Worm (Caenorhabditis elegans) whole organism, L4/young adult: Measurements from ENCODE around the gene ZC21.10.

Experiments
- W03F9.2 ChIP-seq: fragments of 150-350 bp; optimal IDR thresholded peaks from 2 replicates; lab custom pipeline; 2014; ENCODE audit warnings: missing biosample characterization, missing genetic modification characterization
- dao-5 ChIP-seq: sonication (generic microtip); optimal IDR thresholded peaks from 2 replicates; lab custom pipeline; 2016; ENCODE audit warnings: missing genotype, missing genetic modification characterization, moderate library complexity, missing compliant biosample characterization
- him-1 ChIP-seq: sonication (generic microtip); optimal IDR thresholded peaks from 2 replicates; lab custom pipeline; 2016; ENCODE audit warnings: missing genotype, missing genetic modification reagents, missing genetic modification characterization, missing compliant biosample characterization

ZC21.10 gene

DNA sequence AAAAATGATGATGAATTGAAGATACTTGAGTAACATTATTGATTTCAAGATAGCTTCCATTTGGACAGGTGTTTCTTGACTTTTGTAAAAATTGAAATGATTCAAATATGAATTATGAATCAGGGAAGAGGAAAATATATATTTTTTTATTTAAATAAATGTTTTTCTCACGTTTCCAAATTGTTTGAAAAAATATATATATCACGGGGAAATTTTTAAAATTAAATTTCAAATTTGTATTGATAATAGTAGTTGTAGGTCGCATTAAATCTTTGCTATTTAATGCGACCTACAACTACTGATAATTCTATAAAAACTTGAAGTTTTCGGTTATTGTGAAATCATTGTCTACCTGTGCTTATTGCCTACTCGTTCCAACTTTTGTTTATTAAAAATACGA lies 10.0 kb upstream of the ZC21.10 start, which contains the start of gene ZC21.8:
ZC21.8 (minus strand) TSS at position 101 of the 400 bp plus-strand sequence.
- TF ChIP-seq him-1 (tag; lab: Kevin White, UChicago) (no peak), W03F9.2 (tag; lab: Kevin White, UChicago) (no peak), dao-5 (no peak)

DNA sequence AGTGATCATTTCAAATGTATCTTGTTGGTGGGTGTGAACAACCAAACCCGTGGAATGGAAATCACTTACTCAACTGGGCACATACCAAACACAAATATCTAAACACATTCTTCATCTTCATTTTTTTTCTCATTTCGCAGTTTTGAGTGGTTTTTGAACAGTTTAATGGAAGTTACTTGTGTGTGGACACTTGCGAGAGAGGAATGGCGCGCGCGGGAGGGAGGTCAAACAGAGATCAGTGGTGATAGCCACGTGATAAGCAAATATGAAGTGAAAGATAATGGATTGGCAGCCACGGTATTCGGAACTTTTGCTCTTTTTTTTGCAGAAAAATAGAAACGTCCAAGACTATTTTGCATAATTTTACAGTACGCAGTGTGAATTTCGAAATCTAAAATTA lies 9.3 kb upstream of the ZC21.10 start:
- TF ChIP-seq W03F9.2 (tag; lab: Kevin White, UChicago) (no peak), dao-5 (no peak), him-1 (tag; lab: Kevin White, UChicago) (no peak)

DNA sequence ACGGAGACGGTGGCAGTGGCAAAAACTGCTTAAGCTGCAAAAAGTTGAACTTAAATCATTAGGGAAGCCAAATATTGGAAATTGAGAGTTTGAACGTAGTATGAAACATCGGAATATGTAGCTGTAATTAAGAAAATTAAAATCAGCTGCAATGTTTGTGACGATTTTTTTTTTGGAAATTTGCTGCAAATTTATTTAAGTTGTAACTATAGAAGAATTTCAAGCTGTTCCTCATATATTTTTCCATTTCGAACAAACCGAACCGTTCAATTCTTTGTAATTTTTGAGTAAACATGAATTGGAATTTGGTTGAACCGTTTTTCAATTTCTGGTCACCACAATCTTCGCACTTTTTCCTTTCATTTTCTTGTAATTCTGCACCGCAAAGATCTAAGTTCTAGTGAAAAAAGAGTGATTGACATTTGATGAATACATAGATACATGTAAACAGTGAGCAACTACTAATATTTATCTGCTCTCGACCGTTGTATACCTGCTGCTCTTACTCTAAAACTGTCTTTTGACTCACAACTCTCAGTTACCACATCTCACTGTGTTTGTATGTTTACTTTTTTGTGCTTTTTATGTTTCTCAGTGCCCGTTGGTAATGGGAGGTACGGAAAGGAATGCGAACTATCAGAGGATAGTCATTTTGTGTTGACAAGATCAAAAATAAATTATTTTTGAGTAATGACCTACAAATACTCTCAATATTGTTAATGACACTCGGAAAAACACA lies 8.0 kb upstream of the ZC21.10 start:
- TF ChIP-seq dao-5 (no peak), W03F9.2 (tag; lab: Kevin White, UChicago) (no peak), him-1 (tag; lab: Kevin White, UChicago) (no peak)

DNA sequence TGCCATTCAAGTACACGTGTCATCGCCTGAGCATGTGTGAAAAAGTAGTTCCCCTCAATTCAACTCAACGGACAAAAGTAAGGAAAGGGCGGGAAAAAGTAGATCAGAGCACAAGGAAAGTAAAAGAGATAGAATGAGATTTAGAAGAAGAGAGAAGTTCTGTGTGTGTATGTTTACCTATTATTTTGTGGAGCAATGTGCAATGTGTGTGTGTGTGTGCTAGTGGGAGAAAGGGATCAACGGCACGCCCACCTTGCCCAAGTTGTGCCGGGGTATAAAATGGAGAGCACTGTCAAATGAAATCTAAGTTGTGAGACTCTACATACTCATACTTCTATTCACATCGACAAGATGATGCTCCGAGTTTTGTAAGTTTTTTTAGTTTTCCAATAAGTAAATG lies 5.1 kb upstream of the ZC21.10 start, which contains the start of gene idpp-15:
idpp-15 (plus strand) TSS at position 301 of the 400 bp plus-strand sequence.
- TF ChIP-seq him-1 (tag; lab: Kevin White, UChicago) = no peak
- no peak for TF ChIP-seq W03F9.2 (tag; lab: Kevin White, UChicago)
- TF ChIP-seq dao-5 = no peak

DNA sequence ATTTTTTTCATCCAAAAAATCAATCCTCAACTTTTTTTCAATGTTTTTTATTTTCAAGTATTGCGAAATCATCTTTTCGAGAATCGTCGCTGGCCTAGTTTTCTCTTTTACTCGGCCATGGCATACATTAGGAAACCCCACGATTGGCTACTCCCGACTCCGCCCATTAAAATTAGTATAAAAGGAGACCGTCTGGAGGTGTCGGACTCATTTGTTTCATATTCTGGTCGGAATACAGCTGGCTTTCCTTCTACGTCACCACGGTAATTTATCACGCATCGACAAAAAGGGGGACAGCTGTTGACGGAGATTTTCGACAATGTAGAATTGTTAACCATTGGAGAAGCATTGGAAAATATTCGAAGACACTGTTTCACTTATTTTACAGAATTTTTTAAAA lies 870 bp upstream of the ZC21.10 start:
- no peak for TF ChIP-seq dao-5
- no peak for TF ChIP-seq him-1 (tag; lab: Kevin White, UChicago)
- TF ChIP-seq W03F9.2 (tag; lab: Kevin White, UChicago) = no peak

DNA sequence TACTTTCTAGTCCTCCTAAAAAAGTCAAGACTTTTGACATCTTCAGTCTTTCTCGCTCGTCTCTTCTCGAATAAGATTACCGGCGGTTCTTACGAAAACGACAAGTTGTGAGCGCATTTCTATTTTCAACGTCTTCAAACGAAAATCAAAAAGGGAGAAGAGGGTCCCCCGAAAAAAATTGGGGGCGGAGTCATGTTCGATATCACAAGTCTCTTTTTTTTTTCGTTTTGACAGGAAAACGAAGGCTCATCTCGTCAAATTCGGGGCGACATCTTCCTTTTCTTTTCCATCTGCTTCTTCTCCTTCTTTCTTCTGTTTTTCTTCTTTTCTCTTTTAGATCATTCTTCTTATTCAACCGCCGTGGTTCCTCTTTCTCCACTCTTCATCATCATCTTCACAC lies 4.0 kb downstream of the ZC21.10 start:
- no peak for TF ChIP-seq W03F9.2 (tag; lab: Kevin White, UChicago)
- TF ChIP-seq dao-5 = no peak
- TF ChIP-seq him-1 (tag; lab: Kevin White, UChicago) = no peak

DNA sequence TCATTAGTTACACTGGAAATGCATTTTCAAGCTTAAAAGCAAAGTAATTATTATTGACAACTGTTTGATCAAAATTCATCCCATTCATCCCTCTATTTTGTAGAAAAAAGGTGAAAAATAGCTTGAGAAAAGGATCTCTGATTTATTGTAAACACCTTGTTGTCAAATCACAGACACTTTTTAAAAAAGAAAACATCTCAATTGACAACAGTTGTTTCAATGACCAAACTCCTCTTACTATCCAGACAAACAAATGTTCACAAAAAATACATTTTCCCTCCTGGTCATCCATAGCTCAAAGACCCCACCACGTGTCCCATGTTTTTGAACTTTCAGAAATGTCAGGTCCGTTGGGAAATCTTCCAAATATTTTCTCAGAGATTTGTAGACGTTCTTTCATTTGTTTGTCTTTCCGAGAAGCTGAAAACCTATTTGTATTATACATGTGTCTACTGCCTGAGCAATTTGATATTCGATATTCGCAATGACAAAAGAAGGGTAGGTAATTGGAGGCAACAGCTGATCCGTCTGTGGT lies 4.8 kb downstream of the ZC21.10 start, which contains the start of gene trp-1:
trp-1 (plus strand) TSS at position 485 of the 535 bp plus-strand sequence.
- TF ChIP-seq him-1 (tag; lab: Kevin White, UChicago) (no peak), dao-5 (no peak), W03F9.2 (tag; lab: Kevin White, UChicago) (no peak)

DNA sequence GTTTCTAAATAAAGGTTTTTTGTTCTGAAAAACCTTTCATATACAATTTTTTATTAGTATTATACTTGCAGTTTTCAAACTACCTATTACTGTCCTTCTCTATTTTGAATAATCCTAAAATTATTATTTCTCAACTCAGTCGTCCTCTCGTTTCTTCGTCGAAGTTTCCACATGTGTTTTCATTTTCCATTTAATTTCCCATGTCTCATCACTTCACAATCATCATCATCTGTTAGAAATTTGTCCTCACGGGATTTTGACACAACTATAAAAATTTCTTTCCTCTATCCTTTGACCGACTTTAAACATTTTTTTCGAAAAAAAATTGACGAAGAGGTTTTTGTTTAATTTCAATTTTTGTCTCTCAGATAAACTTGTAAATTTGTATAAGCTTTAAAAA lies 5.6 kb downstream of the ZC21.10 start:
- TF ChIP-seq dao-5 = no peak

DNA sequence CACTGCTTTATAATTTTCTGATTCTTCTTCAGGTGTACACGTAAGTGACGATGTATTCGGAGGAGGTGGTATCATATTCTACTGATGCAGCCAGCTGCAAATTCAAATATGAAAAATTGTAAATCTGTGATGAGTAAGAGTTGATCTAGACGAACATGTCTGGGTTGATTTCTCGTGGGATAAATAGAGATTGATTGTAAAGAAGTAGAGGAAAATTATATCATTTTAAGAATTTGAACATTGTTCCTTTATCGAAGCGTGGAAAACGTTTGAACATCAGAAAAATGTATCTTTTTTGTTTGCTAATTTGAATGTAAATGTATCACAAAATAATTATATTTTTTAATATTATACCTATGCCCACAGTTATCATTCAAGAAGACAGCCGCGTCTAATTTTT lies 15.6 kb downstream of the ZC21.10 start, which contains the start of gene ZC21.6:
ZC21.6 (minus strand) TSS at position 101 of the 400 bp plus-strand sequence.
- TF ChIP-seq him-1 (tag; lab: Kevin White, UChicago) = no peak
- TF ChIP-seq dao-5 = no peak
- no peak for TF ChIP-seq W03F9.2 (tag; lab: Kevin White, UChicago)

DNA sequence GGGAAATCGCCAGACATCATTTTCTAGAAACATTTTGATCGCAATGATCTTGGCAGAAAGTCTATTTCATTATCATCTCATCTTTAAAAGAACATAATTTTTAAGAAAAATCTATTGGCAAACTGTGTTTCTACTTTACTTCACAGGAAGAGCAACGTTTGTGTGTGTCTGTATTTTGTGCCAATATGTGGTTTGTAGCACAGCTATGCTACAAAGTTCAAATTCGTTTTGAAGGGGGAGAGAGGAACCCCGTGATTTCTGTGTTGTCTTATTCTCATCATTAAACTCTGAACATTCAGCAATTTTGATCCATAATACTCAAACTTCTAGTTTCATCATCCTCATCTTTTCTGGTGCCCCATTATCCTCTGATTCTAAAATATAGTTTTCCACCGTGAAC lies 21.8 kb downstream of the ZC21.10 start:
- no peak for TF ChIP-seq dao-5
- TF ChIP-seq him-1 (tag; lab: Kevin White, UChicago) = no peak
- TF ChIP-seq W03F9.2 (tag; lab: Kevin White, UChicago) = no peak

DNA sequence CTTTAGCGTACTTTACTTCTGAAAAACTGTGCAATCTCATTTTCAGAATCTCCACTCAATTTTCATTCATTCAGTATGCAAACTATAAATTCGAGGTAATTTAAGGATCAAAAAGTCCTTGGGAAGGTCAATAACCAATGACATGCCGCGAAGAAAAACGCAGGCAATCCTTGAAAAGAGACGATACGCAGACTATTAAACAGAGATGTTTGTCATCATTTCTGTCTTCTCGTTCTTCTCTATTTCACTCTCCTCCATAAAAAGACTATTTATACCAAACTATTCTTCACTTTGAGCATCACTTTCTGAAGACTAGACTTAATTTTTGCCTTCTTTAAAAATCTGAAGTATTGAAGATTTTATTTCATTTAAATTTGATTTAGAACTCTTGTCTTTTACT lies 22.3 kb downstream of the ZC21.10 start, which contains the start of gene C02D5.4:
C02D5.4 (plus strand) TSS at position 41 of the 400 bp plus-strand sequence.
- no peak for TF ChIP-seq dao-5
- TF ChIP-seq W03F9.2 (tag; lab: Kevin White, UChicago) = no peak
- no peak for TF ChIP-seq him-1 (tag; lab: Kevin White, UChicago)

DNA sequence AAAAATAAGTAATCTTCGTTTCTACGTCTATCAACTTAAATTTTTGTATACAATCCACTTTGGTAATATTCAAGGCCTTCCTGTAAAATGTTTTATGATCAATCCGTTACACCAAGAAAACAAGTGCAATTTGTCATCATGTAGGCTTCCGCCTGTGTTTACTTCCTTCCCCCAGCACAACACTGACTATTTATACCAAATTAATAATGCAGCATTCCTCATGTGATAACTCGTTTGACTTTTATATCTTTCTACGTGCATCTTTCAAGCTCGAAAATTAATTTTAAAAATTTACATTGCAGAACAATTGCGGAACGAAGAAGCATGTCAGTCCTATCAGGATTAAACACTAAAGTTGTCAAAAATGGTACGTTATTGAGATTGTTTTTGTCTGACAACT lies 24.6 kb downstream of the ZC21.10 start, which contains the start of gene gsto-2:
gsto-2 (plus strand) TSS at position 301 of the 400 bp plus-strand sequence.
- TF ChIP-seq him-1 (tag; lab: Kevin White, UChicago) (no peak), W03F9.2 (tag; lab: Kevin White, UChicago) (no peak), dao-5 (no peak)

DNA sequence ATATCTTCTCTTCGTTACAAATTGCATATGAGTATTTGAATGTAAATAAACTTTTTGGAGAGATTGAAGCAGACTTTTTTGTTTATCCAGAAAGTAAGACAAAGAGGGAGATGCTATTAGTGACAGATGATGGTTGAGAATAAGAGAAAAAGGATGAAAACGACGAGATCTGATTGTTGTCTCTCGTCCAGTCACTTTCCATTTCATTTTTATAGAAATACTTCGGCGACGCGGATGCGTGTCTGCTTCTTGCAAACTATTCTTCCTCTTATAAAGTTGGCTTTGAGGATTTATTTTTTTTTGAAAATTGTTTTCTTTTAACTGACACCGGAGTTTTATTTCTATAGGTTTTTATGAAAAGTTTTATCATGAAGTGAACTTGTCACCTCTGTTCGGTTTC lies 25.8 kb downstream of the ZC21.10 start:
- TF ChIP-seq dao-5 (no peak), W03F9.2 (tag; lab: Kevin White, UChicago) (no peak), him-1 (tag; lab: Kevin White, UChicago) (no peak)

DNA sequence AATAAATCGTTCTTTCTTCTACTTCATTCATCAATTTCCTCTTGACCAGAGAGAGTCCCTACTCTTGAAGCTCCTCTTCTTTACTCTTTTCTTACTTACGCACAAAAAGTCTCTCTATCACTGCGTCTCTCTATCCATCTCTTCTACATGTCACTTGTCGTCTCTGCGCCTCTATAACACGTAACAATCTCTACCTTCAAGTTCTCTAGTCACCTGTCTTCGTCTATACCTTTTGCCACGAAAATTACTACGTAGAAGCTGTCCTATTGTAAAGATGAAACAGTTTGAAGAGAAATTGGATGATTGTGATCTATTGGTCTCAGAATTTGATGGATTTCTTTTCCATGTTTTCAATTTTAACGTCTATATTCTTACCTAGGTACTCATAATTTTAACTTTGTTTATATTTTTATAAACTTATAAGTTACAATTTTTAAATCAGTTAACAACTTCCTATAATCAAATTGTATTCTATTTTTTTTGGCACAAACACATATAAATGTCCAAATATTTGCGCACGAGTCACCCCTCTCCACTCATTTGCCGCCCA lies 27.0 kb downstream of the ZC21.10 start, which contains the start of gene C02D5.2:
C02D5.2 (plus strand) TSS at position 500 of the 550 bp plus-strand sequence.
- TF ChIP-seq dao-5 = no peak
- TF ChIP-seq him-1 (tag; lab: Kevin White, UChicago) = no peak
- TF ChIP-seq W03F9.2 (tag; lab: Kevin White, UChicago) = no peak
